Worm (Caenorhabditis elegans): Measurements from ENCODE around the gene rnh-1.0.

The rnh-1.0 gene

DNA sequence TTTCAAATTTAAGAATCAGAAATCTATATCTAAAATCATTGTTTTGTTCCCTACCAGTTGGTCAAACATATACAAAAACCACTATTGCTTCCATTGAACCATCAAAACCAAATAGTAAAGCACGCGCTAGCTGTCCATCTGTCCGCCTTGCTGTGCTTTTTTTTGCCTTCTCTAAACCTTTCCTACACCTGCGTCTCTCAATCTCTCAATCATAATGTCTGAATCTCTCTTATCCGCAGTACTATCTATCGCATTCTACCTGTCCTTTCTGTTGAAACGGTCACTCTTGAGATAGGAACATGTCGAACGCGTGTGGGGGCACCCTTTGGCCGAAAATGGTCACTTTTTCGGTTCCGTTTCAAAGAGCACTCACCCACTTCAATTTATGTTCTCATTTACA is 52.2 kb downstream of the rnh-1.0 start:
- TF ChIP-seq lin-32 (GFP tag; optimal IDR thresholded peaks at IDR 0.05), result peak; percentile 33
- peak; percentile 2 for TF ChIP-seq ham-2 (GFP tag; optimal IDR thresholded peaks at IDR 0.05)
- TF ChIP-seq nhr-28 (tag; optimal IDR thresholded peaks at IDR 0.05), result no peak
- peak; percentile 60 for TF ChIP-seq nhr-2 (tag; optimal IDR thresholded peaks at IDR 0.05)
- TF ChIP-seq lsy-2 (tag; optimal IDR thresholded peaks at IDR 0.05), result peak; percentile 22
- TF ChIP-seq M03D4.4 (tag; optimal IDR thresholded peaks at IDR 0.05), result no peak
- TF ChIP-seq unc-62 (GFP tag; optimal IDR thresholded peaks at IDR 0.05), result peak; percentile 6

Measured in whole organism, mixed stage, embryonic.